Fruit fly (Drosophila melanogaster) whole organism, embryonic: ENCODE data around the gene trr.

Source experiments
- Atf6 ChIP-seq: fragments of 200-800 bp; sonication (Bioruptor generic); IDR thresholded peaks from 2 replicates; pipeline ENCODE4 v1.3.6; 2022; ENCODE audit warnings: missing biosample characterization, missing genetic modification characterization
- CG1024 ChIP-seq: fragments of 200-800 bp; sonication (Bioruptor generic); IDR thresholded peaks from 2 replicates; pipeline ENCODE4 v1.3.6; 2022; ENCODE audit warnings: missing biosample characterization, missing genetic modification characterization
- CG10366 ChIP-seq: fragments of 200-800 bp; sonication (Bioruptor generic); IDR thresholded peaks from 2 replicates; pipeline ENCODE4 v1.3.6; 2022; ENCODE audit warnings: missing biosample characterization, missing genetic modification characterization
- CG11085 ChIP-seq: fragments of 200-800 bp; sonication (Bioruptor generic); IDR thresholded peaks from 2 replicates; pipeline ENCODE4 v1.3.6; 2022; ENCODE audit warnings: missing biosample characterization, missing genetic modification characterization
- CG11247 ChIP-seq: fragments of 200-800 bp; sonication (Bioruptor generic); IDR thresholded peaks from 2 replicates; pipeline ENCODE4 v1.3.6; 2022; ENCODE audit warnings: missing biosample characterization, missing genetic modification characterization
- CG11723 ChIP-seq: fragments of 200-800 bp; sonication (Bioruptor generic); optimal IDR thresholded peaks from 2 replicates; lab custom pipeline; 2017; ENCODE audit warnings: missing biosample characterization, mild to moderate bottlenecking, missing genetic modification characterization
- CG12299 ChIP-seq: fragments of 200-800 bp; sonication (Bioruptor generic); optimal IDR thresholded peaks from 2 replicates; lab custom pipeline; 2018; ENCODE audit warnings: missing biosample characterization, mild to moderate bottlenecking, missing genetic modification characterization
- CG12769 ChIP-seq: fragments of 200-800 bp; sonication (Bioruptor generic); optimal IDR thresholded peaks from 2 replicates; lab custom pipeline; 2019; ENCODE audit warnings: missing biosample characterization, mild to moderate bottlenecking, missing genetic modification characterization, moderate library complexity
- CG14860 ChIP-seq: fragments of 200-800 bp; sonication (Bioruptor generic); IDR thresholded peaks from 3 replicates; pipeline ENCODE4 v1.3.6; 2022; ENCODE audit warnings: missing biosample characterization, missing genetic modification characterization; ENCODE audit not compliant: partially characterized antibody
- CG15011 ChIP-seq: fragments of 200-800 bp; sonication (Bioruptor generic); optimal IDR thresholded peaks from 3 replicates; lab custom pipeline; 2018; ENCODE audit warnings: missing biosample characterization, mild to moderate bottlenecking, missing genetic modification characterization
- CG1529 ChIP-seq: fragments of 200-800 bp; sonication (Bioruptor generic); optimal IDR thresholded peaks from 3 replicates; lab custom pipeline; 2018; ENCODE audit warnings: missing biosample characterization, missing genetic modification characterization
- CG15601 ChIP-seq: fragments of 200-800 bp; sonication (Bioruptor generic); optimal IDR thresholded peaks from 3 replicates; lab custom pipeline; 2019; ENCODE audit warnings: missing biosample characterization, mild to moderate bottlenecking, missing genetic modification characterization, moderate library complexity
- CG31224 ChIP-seq: fragments of 200-800 bp; sonication (Bioruptor generic); IDR thresholded peaks from 2 replicates; pipeline ENCODE4 v1.3.6; 2022; ENCODE audit warnings: missing biosample characterization, missing genetic modification characterization
- CG42726 ChIP-seq: fragments of 200-800 bp; sonication (Bioruptor generic); IDR thresholded peaks from 2 replicates; pipeline ENCODE4 v1.3.6; 2022; ENCODE audit warnings: missing biosample characterization, missing genetic modification characterization; ENCODE audit not compliant: partially characterized antibody
- CG6272 ChIP-seq: fragments of 200-800 bp; sonication (Bioruptor generic); IDR thresholded peaks from 2 replicates; pipeline ENCODE4 v1.3.6; 2022; ENCODE audit warnings: missing biosample characterization, missing genetic modification characterization
- CG7987 ChIP-seq: fragments of 200-800 bp; sonication (Bioruptor generic); optimal IDR thresholded peaks from 2 replicates; lab custom pipeline; 2018; ENCODE audit warnings: missing biosample characterization, mild to moderate bottlenecking, missing genetic modification characterization, moderate library complexity
- CG8359 ChIP-seq: fragments of 200-800 bp; sonication (Bioruptor generic); optimal IDR thresholded peaks from 2 replicates; lab custom pipeline; 2017; ENCODE audit warnings: missing biosample characterization, mild to moderate bottlenecking, missing genetic modification characterization, borderline replicate concordance
- CG9437 ChIP-seq: fragments of 200-800 bp; sonication (Bioruptor generic); optimal IDR thresholded peaks from 2 replicates; lab custom pipeline; 2018; ENCODE audit warnings: missing biosample characterization, mild to moderate bottlenecking, missing genetic modification characterization
- CrebB ChIP-seq: fragments of 200-800 bp; sonication (Bioruptor generic); optimal IDR thresholded peaks from 3 replicates; lab custom pipeline; 2018; ENCODE audit warnings: missing biosample characterization, mild to moderate bottlenecking, missing genetic modification characterization
- Dad ChIP-seq: fragments of 200-800 bp; sonication (Bioruptor generic); optimal IDR thresholded peaks from 3 replicates; lab custom pipeline; 2016; ENCODE audit warnings: missing biosample characterization, missing genetic modification characterization
- Doc2 ChIP-seq: fragments of 200-800 bp; sonication (Bioruptor generic); IDR thresholded peaks from 2 replicates; pipeline ENCODE4 v1.3.6; 2022; ENCODE audit warnings: missing biosample characterization, missing genetic modification characterization
- Ets65A ChIP-seq: fragments of 200-800 bp; sonication (Bioruptor generic); peaks from one replicate; lab custom pipeline; 2016; ENCODE audit warnings: missing biosample characterization, missing genetic modification characterization
- Fer1 ChIP-seq: fragments of 200-800 bp; sonication (Bioruptor generic); optimal IDR thresholded peaks from 2 replicates; lab custom pipeline; 2017; ENCODE audit warnings: missing biosample characterization, mild to moderate bottlenecking, missing genetic modification characterization
- Kr ChIP-seq: fragments of 200-800 bp; sonication (Bioruptor generic); optimal IDR thresholded peaks from 2 replicates; lab custom pipeline; 2017; ENCODE audit warnings: missing biosample characterization, mild to moderate bottlenecking, missing genetic modification characterization
- MESR4 ChIP-seq: fragments of 200-800 bp; sonication (Bioruptor generic); optimal IDR thresholded peaks from 2 replicates; lab custom pipeline; 2018; ENCODE audit warnings: missing biosample characterization, mild to moderate bottlenecking, missing genetic modification characterization, moderate library complexity
- MTF-1 ChIP-seq: fragments of 200-800 bp; sonication (Bioruptor generic); optimal IDR thresholded peaks from 2 replicates; lab custom pipeline; 2018; ENCODE audit warnings: missing biosample characterization, mild to moderate bottlenecking, missing genetic modification characterization, borderline replicate concordance
- Mrtf ChIP-seq: fragments of 200-800 bp; sonication (Bioruptor generic); IDR thresholded peaks from 3 replicates; pipeline ENCODE4 v1.3.6; 2022; ENCODE audit warnings: missing biosample characterization, missing genetic modification characterization
- Pdp1 ChIP-seq, 2 experiments: fragments of 200-800 bp; sonication (Bioruptor generic); optimal IDR thresholded peaks; 3 replicates each; lab custom pipeline; 2016; ENCODE audit warnings: missing biosample characterization in 2 of 2, missing genetic modification characterization in 2 of 2, mild to moderate bottlenecking in 1 of 2, moderate library complexity in 1 of 2
- Six4 ChIP-seq: fragments of 200-800 bp; sonication (Bioruptor generic); optimal IDR thresholded peaks from 2 replicates; lab custom pipeline; 2016; ENCODE audit warnings: missing biosample characterization, missing genetic modification characterization
- Sry-β ChIP-seq: fragments of 200-800 bp; sonication (Bioruptor generic); optimal IDR thresholded peaks from 2 replicates; lab custom pipeline; 2018; ENCODE audit warnings: missing biosample characterization, mild to moderate bottlenecking, missing genetic modification characterization, moderate library complexity
- Usf ChIP-seq: fragments of 200-800 bp; sonication (Bioruptor generic); optimal IDR thresholded peaks from 2 replicates; lab custom pipeline; 2017; ENCODE audit warnings: missing genotype, missing biosample characterization, missing genetic modification characterization
- ara ChIP-seq: fragments of 200-800 bp; sonication (Bioruptor generic); IDR thresholded peaks from 2 replicates; pipeline ENCODE4 v1.3.6; 2022; ENCODE audit warnings: missing biosample characterization, missing genetic modification characterization
- chif ChIP-seq, 2 experiments: fragments of 200-800 bp; sonication (Bioruptor generic); optimal IDR thresholded peaks; 3 replicates each; lab custom pipeline; 2016; ENCODE audit warnings: missing biosample characterization in 2 of 2, missing genetic modification characterization in 2 of 2
- dysf ChIP-seq: fragments of 200-800 bp; sonication (Bioruptor generic); IDR thresholded peaks from 3 replicates; pipeline ENCODE4 v1.3.6; 2022; ENCODE audit warnings: missing biosample characterization, missing genetic modification characterization
- fd96Cb ChIP-seq: fragments of 200-800 bp; sonication (Bioruptor generic); optimal IDR thresholded peaks from 2 replicates; lab custom pipeline; 2018; ENCODE audit warnings: missing biosample characterization, mild to moderate bottlenecking, missing genetic modification characterization, moderate library complexity
- hbn ChIP-seq: fragments of 200-800 bp; sonication (Bioruptor generic); IDR thresholded peaks from 2 replicates; pipeline ENCODE4 v1.3.6; 2022; ENCODE audit warnings: missing biosample characterization, missing genetic modification characterization; ENCODE audit not compliant: partially characterized antibody
- knrl ChIP-seq: fragments of 200-800 bp; sonication (Bioruptor generic); IDR thresholded peaks from 3 replicates; pipeline ENCODE4 v1.3.6; 2022; ENCODE audit warnings: missing biosample characterization, missing genetic modification characterization; ENCODE audit not compliant: partially characterized antibody
- mld ChIP-seq: fragments of 200-800 bp; sonication (Bioruptor generic); IDR thresholded peaks from 3 replicates; pipeline ENCODE4 v1.3.6; 2022; ENCODE audit warnings: missing biosample characterization, missing genetic modification characterization; ENCODE audit not compliant: partially characterized antibody
- odd ChIP-seq: fragments of 200-800 bp; sonication (Bioruptor generic); optimal IDR thresholded peaks from 2 replicates; lab custom pipeline; 2017; ENCODE audit warnings: missing biosample characterization, mild to moderate bottlenecking, missing genetic modification characterization
- ro ChIP-seq: fragments of 200-800 bp; sonication (Bioruptor generic); IDR thresholded peaks from 2 replicates; pipeline ENCODE4 v1.3.6; 2022; ENCODE audit warnings: missing biosample characterization, missing genetic modification characterization
- row ChIP-seq: fragments of 200-800 bp; sonication (Bioruptor generic); IDR thresholded peaks from 3 replicates; pipeline ENCODE4 v1.3.6; 2022; ENCODE audit warnings: missing biosample characterization, missing genetic modification characterization
- scrt ChIP-seq: fragments of 200-800 bp; sonication (Bioruptor generic); optimal IDR thresholded peaks from 2 replicates; lab custom pipeline; 2018; ENCODE audit warnings: missing biosample characterization, mild to moderate bottlenecking, missing genetic modification characterization, moderate library complexity
- sima ChIP-seq: fragments of 200-800 bp; sonication (Bioruptor generic); optimal IDR thresholded peaks from 2 replicates; lab custom pipeline; 2016; ENCODE audit warnings: missing biosample characterization, missing genetic modification characterization
- tna ChIP-seq: fragments of 200-800 bp; sonication (Bioruptor generic); IDR thresholded peaks from 2 replicates; pipeline ENCODE4 v1.3.6; 2022; ENCODE audit warnings: missing biosample characterization, missing genetic modification characterization; ENCODE audit not compliant: partially characterized antibody
- toy ChIP-seq: fragments of 200-800 bp; sonication (Bioruptor generic); IDR thresholded peaks from 2 replicates; pipeline ENCODE4 v1.3.6; 2022; ENCODE audit warnings: missing biosample characterization, missing genetic modification characterization
- tup ChIP-seq: fragments of 200-800 bp; sonication (Bioruptor generic); optimal IDR thresholded peaks from 2 replicates; lab custom pipeline; 2016; ENCODE audit warnings: missing biosample characterization, mild to moderate bottlenecking, missing genetic modification characterization, moderate library complexity
- usp ChIP-seq: fragments of >200 bp; optimal IDR thresholded peaks from 2 replicates; lab custom pipeline; 2017; ENCODE audit warnings: missing biosample characterization, missing genetic modification characterization
- zen ChIP-seq: fragments of 200-800 bp; sonication (Bioruptor generic); optimal IDR thresholded peaks from 3 replicates; lab custom pipeline; 2018; ENCODE audit warnings: missing biosample characterization, mild to moderate bottlenecking, missing genetic modification characterization, moderate library complexity

The trr gene

DNA sequence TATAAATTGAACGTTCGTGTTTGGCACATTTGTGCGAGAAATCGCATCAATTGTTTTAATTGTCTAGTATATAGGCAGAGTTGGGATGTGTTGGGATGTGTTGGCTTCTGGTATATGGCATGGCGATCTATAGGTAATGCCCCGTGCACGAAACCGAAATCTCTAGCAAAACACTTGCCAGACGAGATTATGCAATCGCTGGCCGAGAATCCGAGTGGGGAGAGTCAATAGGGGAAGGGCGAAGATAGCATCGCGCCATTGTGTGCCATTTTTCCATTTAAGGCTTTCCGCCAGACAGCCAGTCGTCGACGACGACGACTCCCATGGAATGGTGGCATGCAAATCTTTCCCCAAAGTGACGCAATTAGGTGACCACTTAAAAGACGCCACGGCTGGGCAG is 34.9 kb downstream of the trr start:
- TF ChIP-seq CG31224 (GFP tag; lab: Robert Waterston, UW) (no peak), Ets65A (GFP tag; lab: Kevin White, UChicago) (peak; percentile 62), odd (GFP tag; lab: Kevin White, UChicago) (no peak), Kr (GFP tag; lab: Kevin White, UChicago) (no peak), Pdp1 (GFP tag; optimal IDR thresholded peaks at IDR 0.05; lab: Kevin White, UChicago) (peak in 1 of 2 experiments; percentile 65)

DNA sequence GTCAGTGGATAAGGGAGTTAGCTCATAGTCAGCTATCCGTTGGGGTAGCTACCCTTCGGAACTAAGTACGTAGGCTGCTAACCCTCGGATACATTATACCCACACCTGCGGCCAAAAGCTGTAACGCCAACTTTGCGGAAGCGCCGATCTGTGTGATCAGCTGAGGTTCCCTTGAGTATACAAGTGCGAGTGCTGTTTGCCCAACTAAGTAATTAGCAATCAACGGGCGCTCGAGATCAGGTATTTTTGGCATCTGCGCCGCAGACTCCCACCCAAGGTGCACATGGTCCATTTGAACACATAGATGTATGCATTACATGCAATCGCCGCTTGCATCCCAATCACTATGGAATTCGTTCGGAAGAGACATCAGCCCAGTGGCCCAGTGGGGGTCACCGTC is 35.7 kb downstream of the trr start:
- TF ChIP-seq mld (GFP tag; lab: Robert Waterston, UW) = no peak
- peak; percentile 72 for TF ChIP-seq CG12299 (tag; lab: Kevin White, UChicago)
- no peak for TF ChIP-seq CG15601
- TF ChIP-seq Fer1 (GFP tag; lab: Kevin White, UChicago) = peak; percentile 95
- no peak for TF ChIP-seq knrl (GFP tag; lab: Robert Waterston, UW)
- peak; percentile 92 for TF ChIP-seq Atf6 (GFP tag; lab: Robert Waterston, UW)
- peak; percentile 68 for TF ChIP-seq odd (GFP tag; lab: Kevin White, UChicago)
- TF ChIP-seq Six4 (GFP tag; lab: Kevin White, UChicago) = no peak
- TF ChIP-seq Mrtf (GFP tag; lab: Robert Waterston, UW) = no peak
- no peak for TF ChIP-seq CG14860 (GFP tag; lab: Robert Waterston, UW)
- no peak for TF ChIP-seq CG42726 (GFP tag; lab: Robert Waterston, UW)
- no peak for TF ChIP-seq CG1529 (GFP tag; lab: Kevin White, UChicago)
- TF ChIP-seq CG11085 (GFP tag; lab: Robert Waterston, UW) = no peak
- TF ChIP-seq MTF-1 (GFP tag; lab: Kevin White, UChicago) = peak; percentile 60
- TF ChIP-seq fd96Cb = no peak
- peak; percentile 67 for TF ChIP-seq CG15011 (GFP tag; lab: Kevin White, UChicago)
- TF ChIP-seq CG12769 (tag; lab: Kevin White, UChicago) = peak; percentile 85
- TF ChIP-seq Dad (GFP tag; lab: Kevin White, UChicago) = peak; percentile 15
- TF ChIP-seq toy = peak; percentile 62
- no peak for TF ChIP-seq zen (tag; lab: Kevin White, UChicago)
- no peak for TF ChIP-seq ro
- peak in 1 of 2 experiments; percentile 53 for TF ChIP-seq chif (GFP tag; optimal IDR thresholded peaks at IDR 0.05; lab: Kevin White, UChicago)
- TF ChIP-seq CG7987 = peak; percentile 86
- peak; percentile 68 for TF ChIP-seq scrt (GFP tag; lab: Kevin White, UChicago)
- no peak for TF ChIP-seq MESR4 (GFP tag; lab: Kevin White, UChicago)
- TF ChIP-seq CG11723 (GFP tag; lab: Kevin White, UChicago) = no peak
- TF ChIP-seq tna (GFP tag; lab: Robert Waterston, UW) = no peak
- TF ChIP-seq row (GFP tag; lab: Robert Waterston, UW) = 0 out of 3 replicates have a peak, but pooled peaks have one; percentile 7
- TF ChIP-seq sima = peak; percentile 32
- no peak for TF ChIP-seq CG10366 (GFP tag; lab: Robert Waterston, UW)
- TF ChIP-seq CG11247 (GFP tag; lab: Robert Waterston, UW) = peak; percentile 78
- no peak for TF ChIP-seq Sry-β (GFP tag; lab: Kevin White, UChicago)
- TF ChIP-seq CG9437 (GFP tag; lab: Kevin White, UChicago) = no peak
- no peak for TF ChIP-seq CG6272 (GFP tag; lab: Robert Waterston, UW)
- no peak for TF ChIP-seq usp (GFP tag; lab: Kevin White, UChicago)
- no peak for TF ChIP-seq CG8359 (GFP tag; lab: Kevin White, UChicago)
- TF ChIP-seq Doc2 = no peak
- TF ChIP-seq CrebB (tag; lab: Kevin White, UChicago) = peak; percentile 82
- TF ChIP-seq CG1024 (GFP tag; lab: Robert Waterston, UW) = 0 out of 2 replicates have a peak, but pooled peaks have one; percentile 13
- TF ChIP-seq tup (GFP tag; lab: Kevin White, UChicago) = peak; percentile 85
- peak; percentile 65; the same call in 1 of the 3 replicates for TF ChIP-seq dysf
- no peak for TF ChIP-seq ara (GFP tag; lab: Robert Waterston, UW)
- no peak for TF ChIP-seq Usf (GFP tag; lab: Kevin White, UChicago)
- TF ChIP-seq hbn (GFP tag; lab: Robert Waterston, UW) = no peak
